Worm (Caenorhabditis elegans) whole organism, L1 larva: ENCODE measurements around the gene lrch-1.
A peak's percentile ranks its signal among the peaks of the same experiment; 100 is the strongest.

Experiments
- F16B12.6 ChIP-seq: fragments of 150-350 bp; optimal IDR thresholded peaks from 2 replicates; lab custom pipeline; 2014; ENCODE audit warnings: missing biosample characterization, missing genetic modification characterization
- aha-1 ChIP-seq: fragments of 150-350 bp; optimal IDR thresholded peaks from 2 replicates; lab custom pipeline; 2014; ENCODE audit warnings: missing biosample characterization, missing genetic modification characterization
- blmp-1 ChIP-seq: fragments of 150-350 bp; optimal IDR thresholded peaks from 2 replicates; lab custom pipeline; 2014; ENCODE audit warnings: missing biosample characterization, missing genetic modification characterization
- ceh-63 ChIP-seq: fragments of 200-800 bp; sonication (Bioruptor generic); optimal IDR thresholded peaks from 2 replicates; lab custom pipeline; 2018; ENCODE audit warnings: mild to moderate bottlenecking, missing genetic modification characterization, missing compliant biosample characterization
- ceh-82 ChIP-seq, 3 experiments: fragments of 150-350 bp in 1 of 3; sonication (generic microtip) in 2 of 3; optimal IDR thresholded peaks; 2 replicates each; lab custom pipeline; 2014 to 2017; ENCODE audit warnings: missing biosample characterization in 3 of 3, missing genetic modification characterization in 3 of 3
- efl-1 ChIP-seq, 4 experiments: fragments of 150-350 bp; optimal IDR thresholded peaks in 3 of 4; peaks in 1 of 4; 1 replicate in 1 of 4; 2 replicates in 3 of 4; lab custom pipeline; 2014; ENCODE audit warnings: missing biosample characterization in 2 of 4, missing genetic modification characterization in 2 of 4, missing genetic modification reagents in 2 of 4
- egl-13 ChIP-seq: sonication (generic microtip); optimal IDR thresholded peaks from 2 replicates; lab custom pipeline; 2016; ENCODE audit warnings: missing genotype, missing genetic modification reagents, missing genetic modification characterization, missing compliant biosample characterization
- egl-27 ChIP-seq, 2 experiments: fragments of 150-350 bp in 1 of 2; sonication (generic microtip); optimal IDR thresholded peaks; 3 replicates each; lab custom pipeline; 2017 to 2018; ENCODE audit warnings: missing biosample characterization in 2 of 2, missing genetic modification characterization in 2 of 2, missing genetic modification reagents in 2 of 2
- elt-2 ChIP-seq: sonication (generic microtip); optimal IDR thresholded peaks from 2 replicates; lab custom pipeline; 2016; ENCODE audit warnings: missing genetic modification characterization, mild to moderate bottlenecking, inconsistent platforms, missing compliant biosample characterization, missing genetic modification reagents
- ets-5 ChIP-seq: fragments of 200-800 bp; sonication (Bioruptor generic); IDR thresholded peaks from 2 replicates; pipeline ENCODE4 v1.3.6; 2022; ENCODE audit warnings: missing genetic modification characterization, missing compliant biosample characterization
- fkh-10 ChIP-seq: sonication (generic microtip); optimal IDR thresholded peaks from 2 replicates; lab custom pipeline; 2017; ENCODE audit warnings: missing biosample characterization, missing genetic modification reagents, missing genetic modification characterization
- fos-1 ChIP-seq: fragments of 150-350 bp; optimal IDR thresholded peaks from 2 replicates; lab custom pipeline; 2014; ENCODE audit warnings: missing biosample characterization, missing genetic modification characterization
- hlh-4 ChIP-seq: sonication (generic microtip); optimal IDR thresholded peaks from 2 replicates; lab custom pipeline; 2016; ENCODE audit warnings: mild to moderate bottlenecking, missing genetic modification characterization, missing compliant biosample characterization
- hpl-2 ChIP-seq: fragments of 150-350 bp; optimal IDR thresholded peaks from 2 replicates; lab custom pipeline; 2014; ENCODE audit warnings: missing biosample characterization, missing genetic modification reagents, missing genetic modification characterization
- irx-1 ChIP-seq: sonication (generic microtip); optimal IDR thresholded peaks from 2 replicates; lab custom pipeline; 2016; ENCODE audit warnings: missing genetic modification characterization, missing compliant biosample characterization
- isw-1 ChIP-seq: fragments of 200-800 bp; sonication (Bioruptor generic); IDR thresholded peaks from 2 replicates; pipeline ENCODE4 v1.3.6; 2022; ENCODE audit warnings: missing genetic modification characterization, missing compliant biosample characterization
- jun-1 ChIP-seq: fragments of 150-350 bp; optimal IDR thresholded peaks from 2 replicates; lab custom pipeline; 2014; ENCODE audit warnings: missing biosample characterization, missing genetic modification reagents, missing genetic modification characterization
- lin-13 ChIP-seq: fragments of 150-350 bp; optimal IDR thresholded peaks from 2 replicates; lab custom pipeline; 2014; ENCODE audit warnings: missing biosample characterization, missing genetic modification reagents, missing genetic modification characterization
- lin-14 ChIP-seq: fragments of 200-800 bp; sonication (Bioruptor generic); optimal IDR thresholded peaks from 2 replicates; lab custom pipeline; 2018; ENCODE audit warnings: mild to moderate bottlenecking, missing genetic modification characterization, moderate library complexity, missing compliant biosample characterization
- lin-35 ChIP-seq, 2 experiments: fragments of 150-350 bp; optimal IDR thresholded peaks; 2 replicates each; lab custom pipeline; 2014; ENCODE audit warnings: missing biosample characterization in 2 of 2, missing genetic modification characterization in 2 of 2, missing genetic modification reagents in 2 of 2
- lsy-2 ChIP-seq, 2 experiments: fragments of 150-350 bp; optimal IDR thresholded peaks; 2 replicates each; lab custom pipeline; 2014; ENCODE audit warnings: missing biosample characterization in 2 of 2, missing genetic modification characterization in 2 of 2
- mdl-1 ChIP-seq, 2 experiments: fragments of 150-350 bp; optimal IDR thresholded peaks; 2 replicates each; lab custom pipeline; 2014 to 2017; ENCODE audit warnings: missing biosample characterization in 2 of 2, missing genetic modification characterization in 2 of 2, inconsistent platforms in 1 of 2
- mep-1 ChIP-seq: fragments of 150-350 bp; optimal IDR thresholded peaks from 2 replicates; lab custom pipeline; 2014; ENCODE audit warnings: missing biosample characterization, missing genetic modification characterization
- nhr-12 ChIP-seq: sonication (generic microtip); optimal IDR thresholded peaks from 2 replicates; lab custom pipeline; 2017; ENCODE audit warnings: missing biosample characterization, missing genetic modification characterization
- nhr-19 ChIP-seq: fragments of 200-800 bp; sonication (Bioruptor generic); conservative IDR thresholded peaks from 2 replicates; pipeline ENCODE4 v1.3.6; 2022; ENCODE audit warnings: missing genetic modification characterization, missing compliant biosample characterization
- nhr-20 ChIP-seq: sonication (generic microtip); optimal IDR thresholded peaks from 2 replicates; lab custom pipeline; 2016; ENCODE audit warnings: mild to moderate bottlenecking, missing genetic modification characterization, missing compliant biosample characterization
- nhr-71 ChIP-seq: sonication (generic microtip); optimal IDR thresholded peaks from 2 replicates; lab custom pipeline; 2016; ENCODE audit warnings: mild to moderate bottlenecking, missing genetic modification characterization, moderate library complexity, missing compliant biosample characterization
- nhr-76 ChIP-seq: sonication (generic microtip); optimal IDR thresholded peaks from 2 replicates; lab custom pipeline; 2017; ENCODE audit warnings: missing biosample characterization, missing genetic modification characterization
- nhr-85 ChIP-seq: sonication (generic microtip); peaks from one replicate; lab custom pipeline; 2016; ENCODE audit warnings: missing genetic modification characterization, inconsistent platforms, missing compliant biosample characterization
- nhr-90 ChIP-seq: sonication (generic microtip); optimal IDR thresholded peaks from 2 replicates; lab custom pipeline; 2016; ENCODE audit warnings: mild to moderate bottlenecking, missing genetic modification characterization, missing compliant biosample characterization; ENCODE audit not compliant: poor library complexity
- pag-3 ChIP-seq: sonication (generic microtip); optimal IDR thresholded peaks from 2 replicates; lab custom pipeline; 2017; ENCODE audit warnings: missing genetic modification characterization, mild to moderate bottlenecking, missing compliant biosample characterization, antibody characterized with exemption, borderline replicate concordance; ENCODE audit not compliant: insufficient read depth
- snpc-4 ChIP-seq: fragments of 150-350 bp; optimal IDR thresholded peaks from 2 replicates; lab custom pipeline; 2014; ENCODE audit warnings: missing biosample characterization, missing genetic modification characterization
- sup-37 ChIP-seq: fragments of 200-800 bp; sonication (Bioruptor generic); optimal IDR thresholded peaks from 2 replicates; lab custom pipeline; 2018; ENCODE audit warnings: mild to moderate bottlenecking, missing genetic modification characterization, missing compliant biosample characterization
- unc-130 ChIP-seq: fragments of 150-350 bp; optimal IDR thresholded peaks from 2 replicates; lab custom pipeline; 2017; ENCODE audit warnings: missing biosample characterization, missing genetic modification characterization, inconsistent platforms
- unc-30 ChIP-seq: sonication (generic microtip); optimal IDR thresholded peaks from 2 replicates; lab custom pipeline; 2017; ENCODE audit warnings: missing biosample characterization, missing genetic modification characterization
- unc-62 ChIP-seq: fragments of 150-350 bp; optimal IDR thresholded peaks from 2 replicates; lab custom pipeline; 2014; ENCODE audit warnings: missing biosample characterization, missing genetic modification reagents, missing genetic modification characterization
- unc-98 ChIP-seq: fragments of 200-800 bp; sonication (Bioruptor generic); IDR thresholded peaks from 2 replicates; pipeline ENCODE4 v1.3.6; 2022; ENCODE audit warnings: missing genetic modification characterization, missing compliant biosample characterization
- zip-4 ChIP-seq: fragments of 200-800 bp; sonication (Bioruptor generic); optimal IDR thresholded peaks from 2 replicates; lab custom pipeline; 2018; ENCODE audit warnings: mild to moderate bottlenecking, missing genetic modification characterization, moderate library complexity, missing compliant biosample characterization
- ztf-11 ChIP-seq, 2 experiments: sonication (generic microtip); optimal IDR thresholded peaks; 2 replicates each; lab custom pipeline; 2016 to 2017; ENCODE audit warnings: missing genetic modification characterization in 2 of 2, missing biosample characterization in 1 of 2, missing compliant biosample characterization in 1 of 2
- ztf-4 ChIP-seq: fragments of 150-350 bp; optimal IDR thresholded peaks from 2 replicates; lab custom pipeline; 2014; ENCODE audit warnings: missing biosample characterization, missing genetic modification characterization

The lrch-1 gene

DNA sequence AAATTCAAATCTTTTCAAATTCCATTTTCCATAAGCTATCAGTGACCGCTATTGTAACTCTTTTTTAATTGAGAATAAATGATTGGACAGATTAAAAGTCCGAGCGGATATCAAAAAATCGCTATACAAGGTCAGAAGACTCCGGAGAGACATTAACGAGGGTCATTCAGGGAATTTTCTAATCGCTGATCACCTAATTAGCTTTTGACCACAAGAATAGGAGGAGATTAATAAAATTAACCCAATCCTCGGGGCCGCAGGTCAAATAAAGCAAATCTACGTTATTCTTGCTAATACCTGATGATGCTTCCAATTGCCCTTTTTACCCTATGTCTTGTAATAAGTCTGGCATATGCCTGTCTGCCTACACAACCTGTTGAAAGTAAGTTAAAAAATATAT, 42.8 kb downstream of the lrch-1 start, which contains the start of gene T25B2.1:
Gene T25B2.1 (plus strand): TSS at position 301 of the 400 bp plus-strand sequence.
- TF ChIP-seq fkh-10 (GFP tag; lab: Kevin White, UChicago): no peak
- TF ChIP-seq lin-13 (GFP tag; lab: Kevin White, UChicago): no peak
- TF ChIP-seq ceh-82 (tag; optimal IDR thresholded peaks at IDR 0.05; lab: Kevin White, UChicago): no peak
- no peak for TF ChIP-seq nhr-19 (GFP tag; lab: Robert Waterston, UW)
- TF ChIP-seq hlh-4 (tag; lab: Kevin White, UChicago): no peak
- no peak for TF ChIP-seq lsy-2 (tag; optimal IDR thresholded peaks at IDR 0.05; lab: Kevin White, UChicago)
- TF ChIP-seq nhr-71: no peak
- no peak for TF ChIP-seq nhr-12 (tag; lab: Kevin White, UChicago)
- TF ChIP-seq lin-35 (GFP tag; optimal IDR thresholded peaks at IDR 0.05; lab: Kevin White, UChicago): no peak
- TF ChIP-seq F16B12.6 (tag; lab: Kevin White, UChicago): no peak
- no peak for TF ChIP-seq egl-27 (tag; optimal IDR thresholded peaks at IDR 0.05; lab: Kevin White, UChicago)
- TF ChIP-seq nhr-76: no peak
- TF ChIP-seq egl-13 (tag; lab: Kevin White, UChicago): no peak
- no peak for TF ChIP-seq ztf-4

DNA sequence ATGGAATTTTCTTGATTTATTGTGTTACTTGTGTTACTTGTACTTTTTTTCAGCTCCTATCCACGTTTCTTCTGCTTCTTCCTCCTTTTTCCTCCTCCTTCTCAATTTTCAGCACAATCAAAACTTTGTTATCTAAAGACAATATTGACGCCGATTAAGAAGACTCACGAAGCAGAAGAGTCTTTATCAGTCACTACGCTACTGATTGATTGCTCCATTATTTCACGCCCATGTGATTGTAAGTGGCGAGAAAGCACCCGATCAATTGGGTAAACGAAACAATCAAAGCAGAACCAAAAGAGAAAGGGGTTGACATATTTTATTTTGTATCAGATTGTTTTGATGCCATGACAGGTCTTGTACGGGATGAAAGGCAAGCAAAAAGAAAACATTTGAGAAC, 47.2 kb downstream of the lrch-1 start, which contains the start of gene T25B2.2:
Gene T25B2.2 (plus strand): TSS at position 392 of the 400 bp plus-strand sequence.
- TF ChIP-seq nhr-20 (tag; lab: Kevin White, UChicago) (no peak), sup-37 (GFP tag; lab: Kevin White, UChicago) (no peak), isw-1 (GFP tag; lab: Robert Waterston, UW) (no peak), lin-14 (GFP tag; lab: Kevin White, UChicago) (no peak), ets-5 (no peak), ztf-11 (tag; optimal IDR thresholded peaks at IDR 0.05; lab: Kevin White, UChicago) (no peak), lin-35 (GFP tag; optimal IDR thresholded peaks at IDR 0.05; lab: Kevin White, UChicago) (peak in 1 of 2 experiments; percentile 40), ztf-4 (no peak), efl-1 (optimal IDR thresholded peaks at IDR 0.05; lab: Kevin White, UChicago) (no peak), efl-1 (GFP tag; optimal IDR thresholded peaks at IDR 0.05 in 1 of 2; lab: Kevin White, UChicago) (no peak), ceh-82 (tag; optimal IDR thresholded peaks at IDR 0.05; lab: Kevin White, UChicago) (no peak), aha-1 (tag; lab: Kevin White, UChicago) (no peak), nhr-76 (no peak), unc-130 (tag; lab: Kevin White, UChicago) (no peak), nhr-90 (no peak), jun-1 (tag; lab: Kevin White, UChicago) (peak; percentile 21), hlh-4 (tag; lab: Kevin White, UChicago) (no peak), hpl-2 (GFP tag; lab: Kevin White, UChicago) (no peak), unc-62 (GFP tag; lab: Kevin White, UChicago) (no peak), mep-1 (tag; lab: Kevin White, UChicago) (no peak), elt-2 (tag; lab: Kevin White, UChicago) (peak; percentile 92), fkh-10 (GFP tag; lab: Kevin White, UChicago) (no peak)

- no peak for TF ChIP-seq ceh-63 (GFP tag; lab: Kevin White, UChicago)
- no peak for TF ChIP-seq lin-35 (GFP tag; optimal IDR thresholded peaks at IDR 0.05; lab: Kevin White, UChicago)
- TF ChIP-seq mep-1 (tag; lab: Kevin White, UChicago): no peak
- no peak for TF ChIP-seq lin-14 (GFP tag; lab: Kevin White, UChicago)
- no peak for TF ChIP-seq lin-13 (GFP tag; lab: Kevin White, UChicago)
- TF ChIP-seq zip-4 (GFP tag; lab: Kevin White, UChicago): no peak
- TF ChIP-seq irx-1: no peak
- no peak for TF ChIP-seq mdl-1 (tag; optimal IDR thresholded peaks at IDR 0.05; lab: Kevin White, UChicago)
- no peak for TF ChIP-seq fos-1
- TF ChIP-seq unc-98 (GFP tag; lab: Robert Waterston, UW): no peak
- no peak for TF ChIP-seq ceh-82 (tag; optimal IDR thresholded peaks at IDR 0.05; lab: Kevin White, UChicago)
- TF ChIP-seq unc-30: no peak
- no peak for TF ChIP-seq pag-3 (tag; lab: Kevin White, UChicago)
- TF ChIP-seq blmp-1 (tag; lab: Kevin White, UChicago): no peak
- no peak for TF ChIP-seq nhr-85 (tag; lab: Kevin White, UChicago)
- TF ChIP-seq snpc-4 (tag; lab: Kevin White, UChicago): no peak
- no peak for TF ChIP-seq nhr-12 (tag; lab: Kevin White, UChicago)
Measured at ce11 chrX:6167376-6167775, 49.1 kb downstream of the lrch-1 start.
